Worm (Caenorhabditis elegans): ENCODE results near the gene kin-21.

DNA sequence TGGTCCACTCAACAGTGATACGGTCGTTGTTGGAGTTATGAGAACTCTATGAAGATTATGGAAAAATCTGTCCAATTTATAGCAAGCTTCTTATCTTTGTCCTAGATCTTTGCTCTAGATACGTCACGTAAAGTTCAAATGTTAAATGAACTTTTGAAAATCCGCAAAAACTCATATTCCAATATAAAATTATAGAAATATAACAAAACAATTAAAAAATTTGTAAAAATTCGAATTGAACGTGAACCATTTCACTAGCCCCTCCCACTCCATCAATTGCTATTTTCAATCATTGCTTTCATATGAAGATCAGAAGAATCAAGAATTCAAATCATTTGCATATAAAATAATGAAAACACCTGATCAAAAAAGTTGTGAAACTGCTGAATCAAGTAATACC is at the start of gene kin-21:
- TF ChIP-seq aly-2 (tag; optimal IDR thresholded peaks at IDR 0.05) = no peak
- no peak for TF ChIP-seq ZK546.5 (tag; optimal IDR thresholded peaks at IDR 0.05)
- no peak for TF ChIP-seq ztf-4 (tag; optimal IDR thresholded peaks at IDR 0.05)
- no peak for TF ChIP-seq jun-1 (tag; optimal IDR thresholded peaks at IDR 0.05)
- no peak for TF ChIP-seq elt-2 (tag; optimal IDR thresholded peaks at IDR 0.05)
- no peak for TF ChIP-seq lin-15B (tag; optimal IDR thresholded peaks at IDR 0.05)
- no peak for TF ChIP-seq fos-1 (tag; optimal IDR thresholded peaks at IDR 0.05)
- TF ChIP-seq fkh-10 (GFP tag; optimal IDR thresholded peaks at IDR 0.05) = no peak
- TF ChIP-seq ceh-82 (tag; optimal IDR thresholded peaks at IDR 0.05) = no peak
- TF ChIP-seq skn-1 (tag; optimal IDR thresholded peaks at IDR 0.05) = no peak
- no peak for TF ChIP-seq ceh-16 (tag; optimal IDR thresholded peaks at IDR 0.05)
- no peak for TF ChIP-seq nhr-25 (tag; optimal IDR thresholded peaks at IDR 0.05)

Measured in whole organism, L3 larva.